Worm (Caenorhabditis elegans) whole organism, late embryonic: ENCODE data around the gene Y82E9BR.6.
A peak's percentile ranks its signal among the peaks of the same experiment; 100 is the strongest.
"Not testable (repeated sequence)": the region's sequence is repeated elsewhere in the genome, so short reads cannot be mapped to it uniquely, and the experiment has no call there.

Experiments used
- K02D7.2 ChIP-seq: sonication (generic microtip); optimal IDR thresholded peaks from 2 replicates; lab custom pipeline; 2017; ENCODE audit warnings: mild to moderate bottlenecking, missing genetic modification characterization, missing compliant biosample characterization
- Y22D7AL.16 ChIP-seq: sonication (generic microtip); optimal IDR thresholded peaks from 2 replicates; lab custom pipeline; 2016; ENCODE audit warnings: missing genetic modification characterization, missing compliant biosample characterization
- ahr-1 ChIP-seq: sonication (generic microtip); optimal IDR thresholded peaks from 2 replicates; lab custom pipeline; 2016; ENCODE audit warnings: missing genetic modification characterization, missing compliant biosample characterization
- ceh-14 ChIP-seq: sonication (generic microtip); optimal IDR thresholded peaks from 2 replicates; lab custom pipeline; 2016; ENCODE audit warnings: missing genotype, missing genetic modification characterization, missing compliant biosample characterization
- ceh-18 ChIP-seq: sonication (generic microtip); optimal IDR thresholded peaks from 2 replicates; lab custom pipeline; 2016; ENCODE audit warnings: missing genetic modification characterization, missing compliant biosample characterization
- ceh-19 ChIP-seq: fragments of 200-800 bp; sonication (Bioruptor generic); optimal IDR thresholded peaks from 2 replicates; lab custom pipeline; 2018; ENCODE audit warnings: mild to moderate bottlenecking, missing genetic modification characterization, missing compliant biosample characterization
- ceh-2 ChIP-seq: sonication (generic microtip); optimal IDR thresholded peaks from 2 replicates; lab custom pipeline; 2016; ENCODE audit warnings: missing genotype, missing genetic modification characterization, missing compliant biosample characterization
- ceh-48 ChIP-seq: sonication (generic microtip); optimal IDR thresholded peaks from 2 replicates; lab custom pipeline; 2016; ENCODE audit warnings: missing genetic modification characterization, inconsistent platforms, missing compliant biosample characterization
- dmd-4 ChIP-seq: sonication (generic microtip); optimal IDR thresholded peaks from 2 replicates; lab custom pipeline; 2016; ENCODE audit warnings: borderline replicate concordance, missing genetic modification characterization, missing compliant biosample characterization
- dve-1 ChIP-seq: sonication (generic microtip); optimal IDR thresholded peaks from 2 replicates; lab custom pipeline; 2017; ENCODE audit warnings: antibody characterized with exemption, mild to moderate bottlenecking, missing genetic modification characterization, missing compliant biosample characterization
- eyg-1 ChIP-seq: sonication (generic microtip); optimal IDR thresholded peaks from 2 replicates; lab custom pipeline; 2016; ENCODE audit warnings: missing genotype, missing genetic modification characterization, missing compliant biosample characterization
- fax-1 ChIP-seq: sonication (generic microtip); optimal IDR thresholded peaks from 2 replicates; lab custom pipeline; 2016; ENCODE audit warnings: missing genotype, missing genetic modification characterization, missing compliant biosample characterization
- gmeb-2 ChIP-seq: sonication (generic microtip); optimal IDR thresholded peaks from 2 replicates; lab custom pipeline; 2016; ENCODE audit warnings: missing genetic modification characterization, inconsistent platforms, missing compliant biosample characterization
- hlh-30 ChIP-seq: sonication (generic microtip); optimal IDR thresholded peaks from 2 replicates; lab custom pipeline; 2017; ENCODE audit warnings: antibody characterized with exemption, missing genetic modification characterization, missing compliant biosample characterization; ENCODE audit not compliant: insufficient read depth
- hlh-6 ChIP-seq: sonication (generic microtip); optimal IDR thresholded peaks from 2 replicates; lab custom pipeline; 2016; ENCODE audit warnings: missing genotype, missing genetic modification characterization, missing compliant biosample characterization
- hlh-8 ChIP-seq: sonication (generic microtip); optimal IDR thresholded peaks from 2 replicates; lab custom pipeline; 2016; ENCODE audit warnings: missing genotype, missing genetic modification characterization, missing compliant biosample characterization
- lin-11 ChIP-seq: fragments of 200-800 bp; sonication (Bioruptor generic); optimal IDR thresholded peaks from 2 replicates; lab custom pipeline; 2018; ENCODE audit warnings: mild to moderate bottlenecking, missing genetic modification characterization, missing compliant biosample characterization
- madf-2 ChIP-seq: sonication (generic microtip); optimal IDR thresholded peaks from 2 replicates; lab custom pipeline; 2017; ENCODE audit warnings: missing genetic modification characterization, missing compliant biosample characterization
- nhr-11 ChIP-seq: fragments of 150-350 bp; optimal IDR thresholded peaks from 2 replicates; lab custom pipeline; 2014; ENCODE audit warnings: missing biosample characterization, missing genetic modification characterization
- npax-4 ChIP-seq: sonication (generic microtip); optimal IDR thresholded peaks from 2 replicates; lab custom pipeline; 2016; ENCODE audit warnings: missing genetic modification characterization, missing compliant biosample characterization
- pqm-1 ChIP-seq: sonication (generic microtip); optimal IDR thresholded peaks from 2 replicates; lab custom pipeline; 2016; ENCODE audit warnings: missing genetic modification characterization, missing compliant biosample characterization
- rnt-1 ChIP-seq: sonication (generic microtip); optimal IDR thresholded peaks from 2 replicates; lab custom pipeline; 2016; ENCODE audit warnings: missing genetic modification characterization, missing compliant biosample characterization
- sdc-2 ChIP-seq: sonication (generic microtip); optimal IDR thresholded peaks from 2 replicates; lab custom pipeline; 2016; ENCODE audit warnings: missing genotype, missing genetic modification characterization, missing compliant biosample characterization
- sox-4 ChIP-seq: sonication (generic microtip); optimal IDR thresholded peaks from 2 replicates; lab custom pipeline; 2017; ENCODE audit warnings: mild to moderate bottlenecking, missing genetic modification characterization, inconsistent platforms, missing compliant biosample characterization
- ttx-3 ChIP-seq: sonication (generic microtip); optimal IDR thresholded peaks from 2 replicates; lab custom pipeline; 2016; ENCODE audit warnings: missing genetic modification reagents, missing genetic modification characterization, missing compliant biosample characterization
- unc-3 ChIP-seq, 2 experiments: fragments of 200-800 bp in 1 of 2; sonication (Bioruptor generic) in 1 of 2; sonication (generic microtip) in 1 of 2; conservative IDR thresholded peaks in 1 of 2; optimal IDR thresholded peaks in 1 of 2; 2 replicates each; pipeline versions ENCODE4 v1.3.6 to Lab custom; 2016 to 2022; ENCODE audit warnings: missing compliant biosample characterization in 2 of 2, missing genetic modification characterization in 2 of 2, missing genetic modification reagents in 1 of 2
- unc-42 ChIP-seq: sonication (generic microtip); optimal IDR thresholded peaks from 2 replicates; lab custom pipeline; 2016; ENCODE audit warnings: missing genotype, missing genetic modification characterization, missing compliant biosample characterization
- unc-86 ChIP-seq: sonication (generic microtip); optimal IDR thresholded peaks from 2 replicates; lab custom pipeline; 2016; ENCODE audit warnings: missing genetic modification characterization, missing compliant biosample characterization
- ztf-16 ChIP-seq: sonication (generic microtip); optimal IDR thresholded peaks from 2 replicates; lab custom pipeline; 2017; ENCODE audit warnings: missing genetic modification characterization, missing compliant biosample characterization

Y82E9BR.6 gene

ce11 chrIII:1372563-1372962, 8.5 kb upstream of the Y82E9BR.6 start:
- TF ChIP-seq hlh-8 (tag; lab: Kevin White, UChicago) (peak; percentile 69), fax-1 (tag; lab: Kevin White, UChicago) (no peak), sox-4 (tag; lab: Kevin White, UChicago) (no peak)

- no peak for TF ChIP-seq Y22D7AL.16
- no peak for TF ChIP-seq rnt-1 (tag; lab: Kevin White, UChicago)
Observed at ce11 chrIII:1374355-1374807, 6.6 kb upstream of the Y82E9BR.6 start, which contains the start of gene Y82E9BR.20. Gene Y82E9BR.20, plus strand, starts transcription at chrIII:1374405.

- TF ChIP-seq unc-3 (GFP tag; conservative IDR thresholded peaks at IDR 0.05; lab: Robert Waterston, UW); unc-3 (tag; optimal IDR thresholded peaks at IDR 0.05; lab: Kevin White, UChicago); dmd-4 (tag; lab: Kevin White, UChicago); ceh-48 (tag; lab: Kevin White, UChicago): not testable (repeated sequence)
Observed at ce11 chrIII:1375491-1375890, 5.5 kb upstream of the Y82E9BR.6 start, which contains the start of gene Y82E9BR.10. Gene Y82E9BR.10, minus strand, starts transcription at chrIII:1375591.

- not testable (repeated sequence) for TF ChIP-seq ztf-16 (tag; lab: Kevin White, UChicago); hlh-6 (tag; lab: Kevin White, UChicago); ceh-19 (GFP tag; lab: Kevin White, UChicago)
Observed at ce11 chrIII:1377903-1378302, 3.1 kb upstream of the Y82E9BR.6 start, which contains the start of gene pals-40. Gene pals-40, minus strand, starts transcription at chrIII:1378003.

ce11 chrIII:1383483-1383882, 2.5 kb downstream of the Y82E9BR.6 start:
- no peak for TF ChIP-seq ahr-1 (tag; lab: Kevin White, UChicago)
- TF ChIP-seq nhr-11 (tag; lab: Kevin White, UChicago) = no peak
- no peak for TF ChIP-seq fax-1 (tag; lab: Kevin White, UChicago)
- no peak for TF ChIP-seq madf-2 (tag; lab: Kevin White, UChicago)
- no peak for TF ChIP-seq dve-1 (tag; lab: Kevin White, UChicago)
- TF ChIP-seq ceh-2 (tag; lab: Kevin White, UChicago) = no peak
- no peak for TF ChIP-seq lin-11 (tag; lab: Kevin White, UChicago)
- no peak for TF ChIP-seq K02D7.2
- TF ChIP-seq ceh-18 (tag; lab: Kevin White, UChicago) = no peak
- no peak for TF ChIP-seq sdc-2
- TF ChIP-seq hlh-30 (tag; lab: Kevin White, UChicago) = no peak
- TF ChIP-seq ceh-14 = no peak
- TF ChIP-seq unc-86 (tag; lab: Kevin White, UChicago) = no peak
- TF ChIP-seq npax-4 (tag; lab: Kevin White, UChicago) = no peak
- TF ChIP-seq eyg-1 (tag; lab: Kevin White, UChicago) = no peak
- TF ChIP-seq ttx-3 (tag; lab: Kevin White, UChicago) = no peak
- TF ChIP-seq unc-42 (tag; lab: Kevin White, UChicago) = no peak
- TF ChIP-seq gmeb-2 (tag; lab: Kevin White, UChicago) = no peak

ce11 chrIII:1384092-1384491, 3.1 kb downstream of the Y82E9BR.6 start, which contains the start of the genes fbxa-138 and Y82E9BR.5:
Gene fbxa-138, minus strand, starts transcription at chrIII:1384252.
Gene Y82E9BR.5, plus strand, starts transcription at chrIII:1384370.
- TF ChIP-seq pqm-1 = no peak
- no peak for TF ChIP-seq gmeb-2 (tag; lab: Kevin White, UChicago)
- no peak for TF ChIP-seq unc-3 (GFP tag; conservative IDR thresholded peaks at IDR 0.05; lab: Robert Waterston, UW)
- no peak for TF ChIP-seq unc-3 (tag; optimal IDR thresholded peaks at IDR 0.05; lab: Kevin White, UChicago)
- TF ChIP-seq madf-2 (tag; lab: Kevin White, UChicago) = no peak
- no peak for TF ChIP-seq npax-4 (tag; lab: Kevin White, UChicago)
- TF ChIP-seq, all 69 proteins: peak for 0
